Worm (Caenorhabditis elegans): ENCODE results near the gene C08B6.8.
A peak's percentile ranks its signal among the peaks of the same experiment; 100 is the strongest.

C08B6.8 gene

ce11 chrV:10134077-10134693, at the start of gene C08B6.8, which contains the start of the genes C08B6.18 and wdr-20:
C08B6.8 (plus strand) TSS chrV:10134643.
C08B6.18 (minus strand) TSS chrV:10134127.
wdr-20 (minus strand) TSS chrV:10134158.
- TF ChIP-seq nfya-1 (tag; optimal IDR thresholded peaks at IDR 0.05; ENCODE audit: insufficient read depth) (peak; percentile 52), pha-4 (tag; optimal IDR thresholded peaks at IDR 0.05) (peak; percentile 50), mdl-1 (tag; optimal IDR thresholded peaks at IDR 0.05) (no peak), nhr-25 (tag; optimal IDR thresholded peaks at IDR 0.05) (peak; percentile 17), lin-15B (tag; optimal IDR thresholded peaks at IDR 0.05) (peak; percentile 84), snpc-4 (tag; optimal IDR thresholded peaks at IDR 0.05) (peak; percentile 75), fkh-2 (tag; optimal IDR thresholded peaks at IDR 0.05) (no peak), ama-1 (optimal IDR thresholded peaks at IDR 0.05) (no peak), elt-2 (tag; optimal IDR thresholded peaks at IDR 0.05) (no peak)

DNA sequence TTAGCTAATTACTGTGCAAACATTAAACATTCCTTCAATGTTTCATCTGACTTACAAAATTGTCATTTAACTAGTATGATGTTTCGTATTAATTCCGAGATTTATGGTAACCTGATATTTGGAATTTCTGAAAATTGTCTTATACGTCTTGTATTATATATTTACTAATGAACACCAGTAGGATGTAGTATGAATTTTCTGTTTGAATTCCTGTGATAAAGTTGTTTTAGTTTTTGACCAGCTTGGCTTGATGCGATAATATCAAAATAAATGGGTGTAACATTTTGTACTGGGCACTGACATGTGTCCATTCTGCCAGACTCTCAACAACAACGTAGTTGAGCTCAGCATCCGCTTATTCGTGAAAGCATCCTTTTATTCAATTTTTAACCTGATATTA, 49.6 kb upstream of the C08B6.8 start, which contains the start of gene R04B5.6:
TSS of gene R04B5.6 (plus strand) at position 301 of the 400 bp plus-strand sequence.
- TF ChIP-seq ztf-4 (tag; optimal IDR thresholded peaks at IDR 0.05): peak; percentile 18
- no peak for TF ChIP-seq aly-2 (tag; optimal IDR thresholded peaks at IDR 0.05)
- peak; percentile 63 for TF ChIP-seq nhr-76 (tag; optimal IDR thresholded peaks at IDR 0.05)

DNA sequence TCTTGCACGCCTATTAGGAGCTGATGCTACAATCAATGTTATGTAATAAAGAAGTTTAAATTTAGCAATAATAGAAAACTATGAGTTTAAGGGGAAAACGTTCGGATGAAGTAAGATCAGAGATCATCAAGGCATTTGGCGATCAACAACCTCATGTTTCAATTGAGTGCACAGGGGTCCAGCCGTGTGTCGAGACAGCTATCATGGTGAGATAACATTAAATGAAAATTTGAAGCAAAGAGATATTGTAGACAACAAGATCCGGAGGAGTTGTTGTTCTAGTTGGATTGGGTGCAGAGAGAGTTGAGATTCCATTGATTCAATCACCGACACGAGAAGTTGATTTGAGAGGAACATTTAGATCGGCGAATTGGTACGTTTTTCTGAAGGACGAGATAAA, 48.3 kb upstream of the C08B6.8 start:
- TF ChIP-seq nhr-76 (tag; optimal IDR thresholded peaks at IDR 0.05) (peak; percentile 35), pha-4 (tag; optimal IDR thresholded peaks at IDR 0.05) (no peak)

DNA sequence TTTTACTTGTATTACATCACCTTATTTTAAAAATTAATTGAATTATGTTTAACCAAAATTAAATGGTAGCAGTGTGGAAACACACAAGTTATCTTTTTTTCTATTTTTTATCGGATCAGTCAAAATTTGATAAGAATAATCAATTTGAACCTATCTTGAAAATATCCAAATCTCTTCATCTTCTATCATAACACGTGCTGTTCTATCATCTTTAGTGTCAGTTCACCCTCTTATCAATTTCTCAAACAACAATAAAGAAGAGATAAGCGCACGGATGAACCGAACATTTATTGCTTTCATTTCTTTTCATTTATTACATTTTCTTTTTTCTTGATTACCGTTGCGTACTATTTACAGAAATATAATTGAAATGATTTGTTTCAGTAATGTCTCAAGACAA, 47.3 kb upstream of the C08B6.8 start, which contains the start of gene R04B5.5:
TSS of gene R04B5.5 (plus strand) at position 378 of the 400 bp plus-strand sequence.
- TF ChIP-seq egl-5 (tag; optimal IDR thresholded peaks at IDR 0.05): no peak
- no peak for TF ChIP-seq lin-15B (tag; optimal IDR thresholded peaks at IDR 0.05)
- TF ChIP-seq lsy-12 (tag; optimal IDR thresholded peaks at IDR 0.05): no peak
- no peak for TF ChIP-seq nhr-237 (tag; optimal IDR thresholded peaks at IDR 0.05)
- no peak for TF ChIP-seq nhr-25 (tag; optimal IDR thresholded peaks at IDR 0.05)
- no peak for TF ChIP-seq eor-1 (tag; optimal IDR thresholded peaks at IDR 0.05)
- no peak for TF ChIP-seq nhr-28 (tag; optimal IDR thresholded peaks at IDR 0.05)
- TF ChIP-seq ama-1 (optimal IDR thresholded peaks at IDR 0.05): no peak
- peak; percentile 62 for TF ChIP-seq nhr-76 (tag; optimal IDR thresholded peaks at IDR 0.05)
- TF ChIP-seq nhr-77 (tag; optimal IDR thresholded peaks at IDR 0.05): no peak
- TF ChIP-seq skn-1 (tag; optimal IDR thresholded peaks at IDR 0.05): no peak
- TF ChIP-seq tbx-2 (tag; optimal IDR thresholded peaks at IDR 0.05): no peak
- TF ChIP-seq unc-62 (GFP tag; optimal IDR thresholded peaks at IDR 0.05): no peak
- no peak for TF ChIP-seq nhr-11 (tag; optimal IDR thresholded peaks at IDR 0.05)
- TF ChIP-seq pha-4 (tag; optimal IDR thresholded peaks at IDR 0.05): no peak
- TF ChIP-seq fkh-10 (GFP tag; optimal IDR thresholded peaks at IDR 0.05): no peak
- TF ChIP-seq daf-12 (tag; optimal IDR thresholded peaks at IDR 0.05): no peak
- peak; percentile 60 for TF ChIP-seq nhr-23 (tag; optimal IDR thresholded peaks at IDR 0.05)
- TF ChIP-seq lin-39 (tag; optimal IDR thresholded peaks at IDR 0.05): no peak
- TF ChIP-seq nhr-12 (tag; optimal IDR thresholded peaks at IDR 0.05): no peak
- TF ChIP-seq ceh-9 (tag; optimal IDR thresholded peaks at IDR 0.05): no peak
- TF ChIP-seq ztf-4 (tag; optimal IDR thresholded peaks at IDR 0.05): peak; percentile 61
- no peak for TF ChIP-seq snpc-4 (tag; optimal IDR thresholded peaks at IDR 0.05)
- TF ChIP-seq sea-2 (GFP tag; optimal IDR thresholded peaks at IDR 0.05): no peak
- no peak for TF ChIP-seq R02D3.7 (tag; optimal IDR thresholded peaks at IDR 0.05)
- TF ChIP-seq elt-2 (tag; optimal IDR thresholded peaks at IDR 0.05): peak; percentile 91
- TF ChIP-seq elt-1 (tag; optimal IDR thresholded peaks at IDR 0.05): no peak
- TF ChIP-seq nhr-67 (tag; optimal IDR thresholded peaks at IDR 0.05): no peak
- peak; percentile 18 for TF ChIP-seq mdl-1 (tag; optimal IDR thresholded peaks at IDR 0.05)
- no peak for TF ChIP-seq aly-2 (tag; optimal IDR thresholded peaks at IDR 0.05)
- TF ChIP-seq ceh-28 (tag; optimal IDR thresholded peaks at IDR 0.05): peak; percentile 2
- no peak for TF ChIP-seq ceh-82 (tag; optimal IDR thresholded peaks at IDR 0.05)
- TF ChIP-seq mml-1 (tag; optimal IDR thresholded peaks at IDR 0.05): no peak
- TF ChIP-seq hmg-11 (tag; optimal IDR thresholded peaks at IDR 0.05): no peak
- TF ChIP-seq jun-1 (tag; optimal IDR thresholded peaks at IDR 0.05): peak; percentile 39
- TF ChIP-seq egl-27 (tag; optimal IDR thresholded peaks at IDR 0.05): no peak
- TF ChIP-seq zag-1 (tag; optimal IDR thresholded peaks at IDR 0.05): no peak
- TF ChIP-seq pqm-1 (tag; optimal IDR thresholded peaks at IDR 0.05): peak; percentile 81
- TF ChIP-seq fkh-2 (tag; optimal IDR thresholded peaks at IDR 0.05): no peak
- no peak for TF ChIP-seq fos-1 (tag; optimal IDR thresholded peaks at IDR 0.05)
- TF ChIP-seq ZK546.5 (tag; optimal IDR thresholded peaks at IDR 0.05): no peak
- no peak for TF ChIP-seq nfya-1 (tag; optimal IDR thresholded peaks at IDR 0.05; ENCODE audit: insufficient read depth)
- peak in 1 of 3 experiments; percentile 71 for TF ChIP-seq elt-3 (tag; optimal IDR thresholded peaks at IDR 0.05)
- no peak for TF ChIP-seq ceh-16 (tag; optimal IDR thresholded peaks at IDR 0.05)
- TF ChIP-seq nhr-43 (tag; optimal IDR thresholded peaks at IDR 0.05; ENCODE audit: poor library complexity, severe bottlenecking): peak; percentile 59

Measured in whole organism, L3 larva.